Worm (Caenorhabditis elegans): ENCODE results near the gene Y37D8A.5.

- TF ChIP-seq unc-86 (tag; optimal IDR thresholded peaks at IDR 0.05), result no peak
- no peak for TF ChIP-seq ceh-18 (tag; optimal IDR thresholded peaks at IDR 0.05)
- no peak for TF ChIP-seq pha-4 (tag; optimal IDR thresholded peaks at IDR 0.05)
These were observed 36.1 kb downstream of the Y37D8A.5 start for ce11 chrIII:12819148-12819547.

Data from whole organism, late embryonic.